Fruit fly (Drosophila melanogaster) whole organism, embryonic: ENCODE measurements around the gene CG43090.
A peak's percentile ranks its signal among the peaks of the same experiment; 100 is the strongest.

Source experiments
- Bdp1 ChIP-seq: fragments of 200-800 bp; sonication (Bioruptor generic); optimal IDR thresholded peaks from 3 replicates; lab custom pipeline; 2016; ENCODE audit warnings: missing biosample characterization, missing genetic modification characterization
- CG10979 ChIP-seq: fragments of 200-800 bp; sonication (Bioruptor generic); optimal IDR thresholded peaks from 2 replicates; lab custom pipeline; 2018; ENCODE audit warnings: missing biosample characterization, mild to moderate bottlenecking, missing genetic modification characterization, moderate library complexity
- CG11456 ChIP-seq: fragments of 200-800 bp; sonication (Bioruptor generic); IDR thresholded peaks from 3 replicates; pipeline ENCODE4 v1.3.6; 2022; ENCODE audit warnings: missing biosample characterization, missing genetic modification characterization
- CG12299 ChIP-seq: fragments of 200-800 bp; sonication (Bioruptor generic); optimal IDR thresholded peaks from 2 replicates; lab custom pipeline; 2018; ENCODE audit warnings: missing biosample characterization, mild to moderate bottlenecking, missing genetic modification characterization
- CG14860 ChIP-seq: fragments of 200-800 bp; sonication (Bioruptor generic); IDR thresholded peaks from 3 replicates; pipeline ENCODE4 v1.3.6; 2022; ENCODE audit warnings: missing biosample characterization, missing genetic modification characterization; ENCODE audit not compliant: partially characterized antibody
- CG15011 ChIP-seq: fragments of 200-800 bp; sonication (Bioruptor generic); optimal IDR thresholded peaks from 3 replicates; lab custom pipeline; 2018; ENCODE audit warnings: missing biosample characterization, mild to moderate bottlenecking, missing genetic modification characterization
- CG15479 ChIP-seq: fragments of 200-800 bp; sonication (Bioruptor generic); optimal IDR thresholded peaks from 3 replicates; lab custom pipeline; 2019; ENCODE audit warnings: missing biosample characterization, mild to moderate bottlenecking, missing genetic modification characterization, moderate library complexity
- CG17359 ChIP-seq: fragments of 200-800 bp; sonication (Bioruptor generic); optimal IDR thresholded peaks from 3 replicates; lab custom pipeline; 2018; ENCODE audit warnings: missing biosample characterization, mild to moderate bottlenecking, missing genetic modification characterization, moderate library complexity
- CG17568 ChIP-seq: fragments of 200-800 bp; sonication (Bioruptor generic); optimal IDR thresholded peaks from 2 replicates; lab custom pipeline; 2018; ENCODE audit warnings: missing biosample characterization, mild to moderate bottlenecking, missing genetic modification characterization, moderate library complexity
- CG1832 ChIP-seq: fragments of 200-800 bp; sonication (Bioruptor generic); optimal IDR thresholded peaks from 2 replicates; lab custom pipeline; 2017; ENCODE audit warnings: missing biosample characterization, mild to moderate bottlenecking, missing genetic modification characterization, inconsistent platforms
- CG18619 ChIP-seq: fragments of 200-800 bp; sonication (Bioruptor generic); optimal IDR thresholded peaks from 3 replicates; lab custom pipeline; 2017; ENCODE audit warnings: missing biosample characterization, mild to moderate bottlenecking, missing genetic modification characterization
- CG2875 ChIP-seq: fragments of 200-800 bp; sonication (Bioruptor generic); optimal IDR thresholded peaks from 2 replicates; lab custom pipeline; 2017; ENCODE audit warnings: missing biosample characterization, mild to moderate bottlenecking, missing genetic modification characterization, missing genetic modification reagents
- CG31224 ChIP-seq: fragments of 200-800 bp; sonication (Bioruptor generic); IDR thresholded peaks from 2 replicates; pipeline ENCODE4 v1.3.6; 2022; ENCODE audit warnings: missing biosample characterization, missing genetic modification characterization
- CG4707 ChIP-seq: fragments of 200-800 bp; sonication (Bioruptor generic); optimal IDR thresholded peaks from 2 replicates; lab custom pipeline; 2018; ENCODE audit warnings: missing biosample characterization, mild to moderate bottlenecking, missing genetic modification characterization, moderate library complexity
- CG7745 ChIP-seq: fragments of 200-800 bp; sonication (Bioruptor generic); optimal IDR thresholded peaks from 2 replicates; lab custom pipeline; 2018; ENCODE audit warnings: missing biosample characterization, mild to moderate bottlenecking, missing genetic modification characterization, moderate library complexity
- CG8765 ChIP-seq: fragments of 200-800 bp; sonication (Bioruptor generic); IDR thresholded peaks from 2 replicates; pipeline ENCODE4 v1.3.6; 2022; ENCODE audit warnings: missing biosample characterization, missing genetic modification characterization
- HLH4C ChIP-seq: fragments of 200-800 bp; sonication (Bioruptor generic); IDR thresholded peaks from 3 replicates; pipeline ENCODE4 v1.3.6; 2022; ENCODE audit warnings: missing biosample characterization, missing genetic modification characterization; ENCODE audit not compliant: partially characterized antibody
- Opbp ChIP-seq: fragments of 200-800 bp; sonication (Bioruptor generic); IDR thresholded peaks from 3 replicates; pipeline ENCODE4 v1.3.6; 2022; ENCODE audit warnings: missing biosample characterization, missing genetic modification characterization; ENCODE audit not compliant: partially characterized antibody
- Optix ChIP-seq: fragments of 200-800 bp; sonication (Bioruptor generic); IDR thresholded peaks from 3 replicates; pipeline ENCODE4 v1.3.6; 2022; ENCODE audit warnings: missing biosample characterization, missing genetic modification characterization
- Poxn ChIP-seq: fragments of 200-800 bp; sonication (Bioruptor generic); IDR thresholded peaks from 2 replicates; pipeline ENCODE4 v1.3.6; 2022; ENCODE audit warnings: missing biosample characterization, missing genetic modification characterization
- Trl ChIP-seq, 3 experiments: fragments of >200 bp in 2 of 3; fragments of 200-800 bp in 1 of 3; sonication (Bioruptor generic) in 1 of 3; optimal IDR thresholded peaks; 2 replicates in 1 of 3; 3 replicates in 2 of 3; lab custom pipeline; 2016 to 2017; ENCODE audit warnings: missing biosample characterization in 1 of 3, missing genetic modification characterization in 1 of 3
- Xrp1 ChIP-seq: fragments of 200-800 bp; sonication (Bioruptor generic); IDR thresholded peaks from 2 replicates; pipeline ENCODE4 v1.3.6; 2022; ENCODE audit warnings: missing biosample characterization, missing genetic modification characterization
- btn ChIP-seq: fragments of 200-800 bp; sonication (Bioruptor generic); optimal IDR thresholded peaks from 2 replicates; lab custom pipeline; 2016; ENCODE audit warnings: missing biosample characterization, missing genetic modification characterization
- cg ChIP-seq: fragments of 200-800 bp; sonication (Bioruptor generic); optimal IDR thresholded peaks from 3 replicates; lab custom pipeline; 2019; ENCODE audit warnings: missing biosample characterization, mild to moderate bottlenecking, missing genetic modification characterization, moderate library complexity
- chinmo ChIP-seq: fragments of 200-800 bp; sonication (Bioruptor generic); IDR thresholded peaks from 4 replicates; pipeline ENCODE4 v1.3.6; 2022; ENCODE audit warnings: missing biosample characterization, missing genetic modification characterization; ENCODE audit not compliant: partially characterized antibody
- eve ChIP-seq, 2 experiments: fragments of >200 bp; optimal IDR thresholded peaks; 2 replicates each; lab custom pipeline; 2017; ENCODE audit warnings: missing biosample characterization in 2 of 2, missing genetic modification characterization in 2 of 2
- hb ChIP-seq: fragments of 200-800 bp; sonication (Bioruptor generic); IDR thresholded peaks from 3 replicates; pipeline ENCODE4 v1.3.6; 2022; ENCODE audit warnings: missing biosample characterization, missing genetic modification characterization; ENCODE audit not compliant: partially characterized antibody
- hkb ChIP-seq, 2 experiments: fragments of 200-800 bp in 1 of 2; fragments of >200 bp in 1 of 2; sonication (Bioruptor generic) in 1 of 2; IDR thresholded peaks in 1 of 2; optimal IDR thresholded peaks in 1 of 2; 2 replicates each; pipeline versions ENCODE4 v1.3.6 to Lab custom; 2017 to 2022; ENCODE audit warnings: missing biosample characterization in 1 of 2, missing genetic modification characterization in 1 of 2
- lbe ChIP-seq: fragments of 200-800 bp; sonication (Bioruptor generic); optimal IDR thresholded peaks from 2 replicates; lab custom pipeline; 2016; ENCODE audit warnings: missing biosample characterization, mild to moderate bottlenecking, missing genetic modification characterization
- nerfin-2 ChIP-seq: fragments of 200-800 bp; sonication (Bioruptor generic); IDR thresholded peaks from 2 replicates; pipeline ENCODE4 v1.3.6; 2022; ENCODE audit warnings: missing biosample characterization, missing genetic modification characterization; ENCODE audit not compliant: partially characterized antibody
- psq ChIP-seq: fragments of 200-800 bp; sonication (Bioruptor generic); optimal IDR thresholded peaks from 2 replicates; lab custom pipeline; 2017; ENCODE audit warnings: missing biosample characterization, missing genetic modification characterization
- pum ChIP-seq: fragments of 200-800 bp; sonication (Bioruptor generic); optimal IDR thresholded peaks from 2 replicates; lab custom pipeline; 2016; ENCODE audit warnings: missing biosample characterization, missing genetic modification characterization
- sob ChIP-seq: fragments of 200-800 bp; sonication (Bioruptor generic); IDR thresholded peaks from 2 replicates; pipeline ENCODE4 v1.3.6; 2022; ENCODE audit warnings: missing biosample characterization, missing genetic modification characterization
- ssp ChIP-seq: fragments of 200-800 bp; sonication (Bioruptor generic); IDR thresholded peaks from 2 replicates; pipeline ENCODE4 v1.3.6; 2022; ENCODE audit warnings: missing biosample characterization, missing genetic modification characterization
- vnd ChIP-seq: fragments of 200-800 bp; sonication (Bioruptor generic); IDR thresholded peaks from 3 replicates; pipeline ENCODE4 v1.3.6; 2022; ENCODE audit warnings: missing biosample characterization, missing genetic modification characterization; ENCODE audit not compliant: partially characterized antibody
- wek ChIP-seq: fragments of 200-800 bp; sonication (Bioruptor generic); optimal IDR thresholded peaks from 3 replicates; lab custom pipeline; 2018; ENCODE audit warnings: missing biosample characterization, mild to moderate bottlenecking, missing genetic modification characterization, moderate library complexity

Gene CG43090

DNA sequence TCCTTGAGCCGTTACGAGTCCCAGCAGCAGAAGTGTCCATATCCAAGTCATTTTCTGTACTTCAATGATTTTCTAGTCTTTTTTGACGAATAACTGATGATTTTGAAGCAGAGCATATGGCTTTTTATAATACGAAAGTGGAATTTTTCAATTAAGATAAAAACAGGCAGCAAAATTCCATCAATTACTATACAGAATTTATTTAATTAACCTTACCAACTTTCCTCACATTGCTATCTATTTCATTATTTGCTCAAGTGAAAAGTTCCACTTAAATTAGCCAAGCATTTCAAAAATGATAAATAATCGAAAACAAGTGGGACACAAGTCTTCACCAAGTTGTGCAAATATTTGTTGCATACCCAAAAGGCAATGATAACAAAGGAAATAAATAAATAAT is at the start of gene CG43090:
Gene CG43090, minus strand, starts transcription at position 101 of the 400 bp plus-strand sequence.
- TF ChIP-seq HLH4C (GFP tag; lab: Robert Waterston, UW) = no peak
- no peak for TF ChIP-seq eve (GFP tag; optimal IDR thresholded peaks at IDR 0.05; lab: Kevin White, UChicago)
- no peak for TF ChIP-seq CG17359 (tag; lab: Kevin White, UChicago)
- TF ChIP-seq CG14860 = no peak
- no peak for TF ChIP-seq CG8765 (GFP tag; lab: Robert Waterston, UW)
- no peak for TF ChIP-seq ssp (GFP tag; lab: Robert Waterston, UW)
- no peak for TF ChIP-seq CG18619 (GFP tag; lab: Kevin White, UChicago)
- no peak for TF ChIP-seq lbe (GFP tag; lab: Kevin White, UChicago)
- TF ChIP-seq CG17568 (GFP tag; lab: Kevin White, UChicago) = no peak
- no peak for TF ChIP-seq nerfin-2 (GFP tag; lab: Robert Waterston, UW)
- TF ChIP-seq chinmo (GFP tag; lab: Robert Waterston, UW) = no peak
- no peak for TF ChIP-seq CG10979 (tag; lab: Kevin White, UChicago)
- TF ChIP-seq CG15479 (GFP tag; lab: Kevin White, UChicago) = no peak
- TF ChIP-seq Poxn (GFP tag; lab: Robert Waterston, UW) = no peak
- TF ChIP-seq CG2875 = no peak
- TF ChIP-seq hb (GFP tag; lab: Robert Waterston, UW) = no peak
- TF ChIP-seq Opbp (GFP tag; lab: Robert Waterston, UW) = no peak
- TF ChIP-seq sob (GFP tag; lab: Robert Waterston, UW) = no peak

DNA sequence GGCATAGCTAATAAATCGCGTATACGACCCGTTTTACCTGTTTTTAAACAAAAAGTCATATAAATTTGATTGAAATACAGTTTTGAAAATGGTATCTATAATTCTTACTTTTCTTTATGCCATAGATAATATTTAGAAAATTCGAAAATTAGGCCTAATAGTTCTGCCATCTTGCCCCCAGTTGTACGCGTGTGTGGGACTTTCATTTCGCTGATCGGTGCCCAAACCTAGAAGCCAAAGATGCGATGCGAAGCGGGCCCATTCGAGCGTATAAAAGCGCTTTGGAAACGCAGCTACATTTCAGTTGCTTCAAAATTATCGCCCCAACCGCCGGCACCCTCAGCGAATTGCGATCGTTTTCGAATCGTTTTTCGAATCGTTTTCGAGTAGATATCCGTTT is 37.3 kb upstream of the CG43090 start, which contains the start of gene CG14445:
Gene CG14445, plus strand, starts transcription at position 301 of the 400 bp plus-strand sequence.
- TF ChIP-seq psq (GFP tag; lab: Kevin White, UChicago) (no peak), CG11456 (no peak), CG12299 (tag; lab: Kevin White, UChicago) (no peak), pum (no peak), Optix (GFP tag; lab: Robert Waterston, UW) (no peak), vnd (GFP tag; lab: Robert Waterston, UW) (no peak), CG7745 (tag; lab: Kevin White, UChicago) (no peak), Xrp1 (GFP tag; lab: Robert Waterston, UW) (no peak), CG15011 (no peak), CG31224 (GFP tag; lab: Robert Waterston, UW) (no peak), hkb (optimal IDR thresholded peaks at IDR 0.05; lab: Kevin White, UChicago) (no peak), hkb (GFP tag; IDR thresholded peaks at IDR 0.05; lab: Robert Waterston, UW) (no peak), CG4707 (no peak), wek (GFP tag; lab: Kevin White, UChicago) (no peak)

DNA sequence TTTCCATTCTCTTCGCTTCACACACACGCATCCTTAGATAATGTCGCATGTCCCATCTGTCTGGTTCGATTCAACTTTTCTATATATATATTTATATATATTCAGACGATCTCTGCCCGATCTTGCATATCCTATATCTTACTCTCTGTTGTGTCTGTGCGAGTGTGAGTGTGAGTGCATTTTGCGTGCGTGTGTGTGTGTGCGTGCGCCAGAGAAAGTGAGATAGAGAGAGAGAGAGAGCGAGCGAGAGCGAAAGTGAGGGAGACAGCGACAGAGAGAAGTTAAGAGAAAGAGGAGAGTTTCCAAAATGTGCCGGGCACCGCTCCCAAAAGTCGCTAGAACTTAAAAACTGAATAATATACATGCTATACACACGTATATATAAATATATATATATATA is 32.1 kb upstream of the CG43090 start:
- TF ChIP-seq cg (GFP tag; lab: Kevin White, UChicago) (peak; percentile 62), CG1832 (GFP tag; lab: Kevin White, UChicago) (peak; percentile 83), Bdp1 (GFP tag; lab: Kevin White, UChicago) (no peak), btn (GFP tag; lab: Kevin White, UChicago) (no peak), Trl (optimal IDR thresholded peaks at IDR 0.05; lab: Kevin White, UChicago) (peak; percentile 19 to 36), Trl (GFP tag; optimal IDR thresholded peaks at IDR 0.05; lab: Kevin White, UChicago) (no peak)
